Worm (Caenorhabditis elegans) whole organism, L1 larva: ENCODE measurements around the gene fbxb-88.
"Not testable (repeated sequence)": the region's sequence is repeated elsewhere in the genome, so short reads cannot be mapped to it uniquely, and the experiment has no call there.

ENCODE experiments used
- C04F5.9 ChIP-seq: sonication (generic microtip); optimal IDR thresholded peaks from 2 replicates; lab custom pipeline; 2016; ENCODE audit warnings: missing genetic modification characterization, missing compliant biosample characterization
- C16A3.4 ChIP-seq: fragments of 150-350 bp; optimal IDR thresholded peaks from 2 replicates; lab custom pipeline; 2014; ENCODE audit warnings: missing biosample characterization, missing genetic modification characterization
- ama-1 ChIP-seq: fragments of 150-350 bp; optimal IDR thresholded peaks from 2 replicates; lab custom pipeline; 2014
- blmp-1 ChIP-seq: fragments of 150-350 bp; optimal IDR thresholded peaks from 2 replicates; lab custom pipeline; 2014; ENCODE audit warnings: missing biosample characterization, missing genetic modification characterization
- ceh-63 ChIP-seq: fragments of 200-800 bp; sonication (Bioruptor generic); optimal IDR thresholded peaks from 2 replicates; lab custom pipeline; 2018; ENCODE audit warnings: mild to moderate bottlenecking, missing genetic modification characterization, missing compliant biosample characterization
- ceh-82 ChIP-seq, 3 experiments: fragments of 150-350 bp in 1 of 3; sonication (generic microtip) in 2 of 3; optimal IDR thresholded peaks; 2 replicates each; lab custom pipeline; 2014 to 2017; ENCODE audit warnings: missing biosample characterization in 3 of 3, missing genetic modification characterization in 3 of 3
- efl-1 ChIP-seq, 4 experiments: fragments of 150-350 bp; optimal IDR thresholded peaks in 3 of 4; peaks in 1 of 4; 1 replicate in 1 of 4; 2 replicates in 3 of 4; lab custom pipeline; 2014; ENCODE audit warnings: missing biosample characterization in 2 of 4, missing genetic modification characterization in 2 of 4, missing genetic modification reagents in 2 of 4
- egl-27 ChIP-seq, 2 experiments: fragments of 150-350 bp in 1 of 2; sonication (generic microtip); optimal IDR thresholded peaks; 3 replicates each; lab custom pipeline; 2017 to 2018; ENCODE audit warnings: missing biosample characterization in 2 of 2, missing genetic modification characterization in 2 of 2, missing genetic modification reagents in 2 of 2
- elt-2 ChIP-seq: sonication (generic microtip); optimal IDR thresholded peaks from 2 replicates; lab custom pipeline; 2016; ENCODE audit warnings: missing genetic modification characterization, mild to moderate bottlenecking, inconsistent platforms, missing compliant biosample characterization, missing genetic modification reagents
- elt-3 ChIP-seq, 6 experiments: fragments of 150-350 bp in 1 of 6; sonication (generic microtip); optimal IDR thresholded peaks; 2 replicates each; lab custom pipeline; 2017 to 2018; ENCODE audit warnings: missing biosample characterization in 6 of 6, missing genetic modification characterization in 6 of 6, inconsistent platforms in 1 of 6
- fkh-4 ChIP-seq: sonication (generic microtip); optimal IDR thresholded peaks from 2 replicates; lab custom pipeline; 2016; ENCODE audit warnings: missing compliant biosample characterization, missing genetic modification characterization, borderline replicate concordance
- grh-1 ChIP-seq: fragments of 200-800 bp; sonication (Bioruptor generic); IDR thresholded peaks from 2 replicates; pipeline ENCODE4 v1.3.6; 2022; ENCODE audit warnings: missing genetic modification reagents, missing genetic modification characterization, missing compliant biosample characterization
- hlh-17 ChIP-seq: fragments of 200-800 bp; sonication (Bioruptor generic); optimal IDR thresholded peaks from 2 replicates; lab custom pipeline; 2018; ENCODE audit warnings: missing genetic modification characterization, mild to moderate bottlenecking, missing compliant biosample characterization, moderate library complexity, borderline replicate concordance
- lin-13 ChIP-seq: fragments of 150-350 bp; optimal IDR thresholded peaks from 2 replicates; lab custom pipeline; 2014; ENCODE audit warnings: missing biosample characterization, missing genetic modification reagents, missing genetic modification characterization
- lin-14 ChIP-seq: fragments of 200-800 bp; sonication (Bioruptor generic); optimal IDR thresholded peaks from 2 replicates; lab custom pipeline; 2018; ENCODE audit warnings: mild to moderate bottlenecking, missing genetic modification characterization, moderate library complexity, missing compliant biosample characterization
- lsy-2 ChIP-seq, 2 experiments: fragments of 150-350 bp; optimal IDR thresholded peaks; 2 replicates each; lab custom pipeline; 2014; ENCODE audit warnings: missing biosample characterization in 2 of 2, missing genetic modification characterization in 2 of 2
- mep-1 ChIP-seq: fragments of 150-350 bp; optimal IDR thresholded peaks from 2 replicates; lab custom pipeline; 2014; ENCODE audit warnings: missing biosample characterization, missing genetic modification characterization
- nhr-11 ChIP-seq: fragments of 150-350 bp; optimal IDR thresholded peaks from 2 replicates; lab custom pipeline; 2014; ENCODE audit warnings: missing biosample characterization, missing genetic modification characterization
- nhr-20 ChIP-seq: sonication (generic microtip); optimal IDR thresholded peaks from 2 replicates; lab custom pipeline; 2016; ENCODE audit warnings: mild to moderate bottlenecking, missing genetic modification characterization, missing compliant biosample characterization
- nhr-237 ChIP-seq: fragments of 150-350 bp; optimal IDR thresholded peaks from 2 replicates; lab custom pipeline; 2014; ENCODE audit warnings: missing biosample characterization, missing genetic modification characterization
- nhr-71 ChIP-seq: sonication (generic microtip); optimal IDR thresholded peaks from 2 replicates; lab custom pipeline; 2016; ENCODE audit warnings: mild to moderate bottlenecking, missing genetic modification characterization, moderate library complexity, missing compliant biosample characterization
- nhr-77 ChIP-seq: fragments of 150-350 bp; optimal IDR thresholded peaks from 2 replicates; lab custom pipeline; 2014; ENCODE audit warnings: missing biosample characterization, missing genetic modification characterization
- nhr-84 ChIP-seq: sonication (generic microtip); optimal IDR thresholded peaks from 2 replicates; lab custom pipeline; 2017; ENCODE audit warnings: missing biosample characterization, missing genetic modification characterization
- nhr-85 ChIP-seq: sonication (generic microtip); peaks from one replicate; lab custom pipeline; 2016; ENCODE audit warnings: missing genetic modification characterization, inconsistent platforms, missing compliant biosample characterization
- pax-3 ChIP-seq: fragments of 200-800 bp; sonication (Bioruptor generic); optimal IDR thresholded peaks from 2 replicates; lab custom pipeline; 2018; ENCODE audit warnings: mild to moderate bottlenecking, missing genetic modification characterization, moderate library complexity, missing compliant biosample characterization
- pqm-1 ChIP-seq: sonication (generic microtip); optimal IDR thresholded peaks from 3 replicates; lab custom pipeline; 2017; ENCODE audit warnings: missing biosample characterization, missing genetic modification characterization
- snu-23 ChIP-seq: sonication (generic microtip); optimal IDR thresholded peaks from 2 replicates; lab custom pipeline; 2016; ENCODE audit warnings: missing genetic modification characterization, missing compliant biosample characterization
- sox-4 ChIP-seq: sonication (generic microtip); optimal IDR thresholded peaks from 2 replicates; lab custom pipeline; 2016; ENCODE audit warnings: missing genetic modification characterization, missing compliant biosample characterization
- sptf-1 ChIP-seq: fragments of 150-350 bp; optimal IDR thresholded peaks from 2 replicates; lab custom pipeline; 2014; ENCODE audit warnings: missing biosample characterization, missing genetic modification characterization
- swsn-7 ChIP-seq: sonication (generic microtip); optimal IDR thresholded peaks from 2 replicates; lab custom pipeline; 2016; ENCODE audit warnings: missing genetic modification characterization, missing compliant biosample characterization
- tlp-1 ChIP-seq: fragments of 150-350 bp; optimal IDR thresholded peaks from 2 replicates; lab custom pipeline; 2014; ENCODE audit warnings: missing biosample characterization, missing genetic modification characterization
- unc-62 ChIP-seq: fragments of 150-350 bp; optimal IDR thresholded peaks from 2 replicates; lab custom pipeline; 2014; ENCODE audit warnings: missing biosample characterization, missing genetic modification reagents, missing genetic modification characterization
- unc-86 ChIP-seq: sonication (generic microtip); optimal IDR thresholded peaks from 2 replicates; lab custom pipeline; 2016; ENCODE audit warnings: missing genetic modification characterization, missing compliant biosample characterization
- unc-98 ChIP-seq: fragments of 200-800 bp; sonication (Bioruptor generic); IDR thresholded peaks from 2 replicates; pipeline ENCODE4 v1.3.6; 2022; ENCODE audit warnings: missing genetic modification characterization, missing compliant biosample characterization
- xbp-1 ChIP-seq: sonication (generic microtip); optimal IDR thresholded peaks from 2 replicates; lab custom pipeline; 2016; ENCODE audit warnings: missing genetic modification characterization, missing compliant biosample characterization
- ztf-4 ChIP-seq: fragments of 150-350 bp; optimal IDR thresholded peaks from 2 replicates; lab custom pipeline; 2014; ENCODE audit warnings: missing biosample characterization, missing genetic modification characterization

Gene fbxb-88

ce11 chrII:4837659-4838058 lies 10.0 kb upstream of the fbxb-88 start, which contains the start of gene C33F10.12:
TSS of gene C33F10.12 (minus strand) at chrII:4837759.
- TF ChIP-seq fkh-4 (tag; lab: Kevin White, UChicago) (no peak), nhr-85 (tag; lab: Kevin White, UChicago) (no peak), sox-4 (tag; lab: Kevin White, UChicago) (no peak), unc-62 (no peak), mep-1 (no peak), nhr-77 (tag; lab: Kevin White, UChicago) (no peak), elt-2 (tag; lab: Kevin White, UChicago) (no peak), xbp-1 (no peak), sptf-1 (tag; lab: Kevin White, UChicago) (no peak), hlh-17 (GFP tag; lab: Kevin White, UChicago) (no peak), lin-13 (GFP tag; lab: Kevin White, UChicago) (no peak), nhr-84 (tag; lab: Kevin White, UChicago) (no peak), tlp-1 (tag; lab: Kevin White, UChicago) (no peak), ceh-63 (GFP tag; lab: Kevin White, UChicago) (no peak)
- TF ChIP-seq, all 84 proteins: peak for 0

- TF ChIP-seq C16A3.4 (tag; lab: Kevin White, UChicago) (no peak), unc-98 (GFP tag; lab: Robert Waterston, UW) (no peak), pax-3 (tag; lab: Kevin White, UChicago) (no peak), unc-86 (no peak), ama-1 (lab: Kevin White, UChicago) (no peak), nhr-237 (no peak)
These were observed 7.1 kb upstream of the fbxb-88 start, which contains the start of the genes C33F10.11 and C33F10.1 for ce11 chrII:4834761-4835160. TSS of gene C33F10.11 (minus strand) at chrII:4834861. TSS of gene C33F10.1 (plus strand) at chrII:4835023.

DNA sequence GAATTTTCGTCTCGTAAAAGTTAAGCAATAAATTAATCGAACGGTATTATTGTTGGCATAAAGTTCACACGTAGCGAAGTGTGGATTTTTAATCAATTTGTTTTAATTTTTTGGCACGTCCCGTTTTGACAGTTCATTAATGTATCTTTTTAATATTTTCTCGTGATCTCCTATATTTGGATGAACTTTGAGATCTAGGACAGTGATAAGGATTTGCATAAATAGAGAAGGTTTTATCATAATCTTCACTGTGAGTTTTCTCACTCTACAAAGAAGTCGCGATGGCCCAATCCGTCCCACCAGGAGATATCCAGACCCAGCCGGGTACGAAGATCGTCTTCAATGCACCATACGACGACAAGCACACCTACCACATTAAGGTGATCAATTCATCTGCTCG lies 2.6 kb downstream of the fbxb-88 start, which contains the start of the genes C33F10.8 and msp-40:
TSS of gene C33F10.8 (minus strand) at position 101 of the 400 bp plus-strand sequence.
TSS of gene msp-40 (plus strand) at position 282 of the 400 bp plus-strand sequence.
- not testable (repeated sequence) for TF ChIP-seq blmp-1; ztf-4 (tag; lab: Kevin White, UChicago); nhr-11 (tag; lab: Kevin White, UChicago)
- TF ChIP-seq, all 84 proteins: peak for 0; not testable (repeated sequence) for 84

- no peak for TF ChIP-seq ztf-4 (tag; lab: Kevin White, UChicago)
- no peak for TF ChIP-seq ceh-82 (tag; optimal IDR thresholded peaks at IDR 0.05; lab: Kevin White, UChicago)
- no peak for TF ChIP-seq C04F5.9
- no peak for TF ChIP-seq fkh-4 (tag; lab: Kevin White, UChicago)
- no peak for TF ChIP-seq sox-4 (tag; lab: Kevin White, UChicago)
- TF ChIP-seq pqm-1 (tag; lab: Kevin White, UChicago) = no peak
- no peak for TF ChIP-seq efl-1 (optimal IDR thresholded peaks at IDR 0.05; lab: Kevin White, UChicago)
- peak in 1 of 2 experiments; percentile 79 for TF ChIP-seq efl-1 (GFP tag; optimal IDR thresholded peaks at IDR 0.05 in 1 of 2; lab: Kevin White, UChicago)
- peak; percentile 58 for TF ChIP-seq blmp-1
- TF ChIP-seq pax-3 (tag; lab: Kevin White, UChicago) = no peak
- no peak for TF ChIP-seq swsn-7
- TF ChIP-seq egl-27 (tag; optimal IDR thresholded peaks at IDR 0.05; lab: Kevin White, UChicago) = no peak
- TF ChIP-seq, all 84 proteins: peak for 2
These were observed 5.1 kb downstream of the fbxb-88 start for ce11 chrII:4822610-4823009.

ce11 chrII:4821739-4822138 lies 5.9 kb downstream of the fbxb-88 start, which contains the start of gene lact-5:
TSS of gene lact-5 (minus strand) at chrII:4821739.
- TF ChIP-seq nhr-85 (tag; lab: Kevin White, UChicago) (peak; percentile 76), egl-27 (tag; optimal IDR thresholded peaks at IDR 0.05; lab: Kevin White, UChicago) (no peak), nhr-20 (tag; lab: Kevin White, UChicago) (peak; percentile 47), lin-14 (GFP tag; lab: Kevin White, UChicago) (peak; percentile 71), blmp-1 (peak; percentile 95), snu-23 (peak; percentile 1), elt-3 (tag; optimal IDR thresholded peaks at IDR 0.05; lab: Kevin White, UChicago) (peak in 3 of 6 experiments; percentile 34 to 69 (median 45)), grh-1 (GFP tag; lab: Robert Waterston, UW) (no peak), nhr-71 (tag; lab: Kevin White, UChicago) (no peak), lsy-2 (tag; optimal IDR thresholded peaks at IDR 0.05; lab: Kevin White, UChicago) (peak in 1 of 2 experiments; percentile 12)
